Fruit fly (Drosophila melanogaster) whole organism, wandering third instar larva: ENCODE results near the gene CG16749.

Experiments used
- Abd-B ChIP-seq: fragments of >200 bp; optimal IDR thresholded peaks from 2 replicates; lab custom pipeline; 2017; ENCODE audit warnings: missing biosample characterization, missing genetic modification characterization
- Dfd ChIP-seq: fragments of >200 bp; optimal IDR thresholded peaks from 2 replicates; lab custom pipeline; 2017; ENCODE audit warnings: missing biosample characterization, missing genetic modification characterization
- Dif ChIP-seq: fragments of 200-275, 200-300 bp; sonication (Bioruptor generic); optimal IDR thresholded peaks from 2 replicates; lab custom pipeline; 2018; ENCODE audit warnings: missing biosample characterization, missing genetic modification characterization; ENCODE audit not compliant: partially characterized antibody
- GATAd ChIP-seq: sonication (Bioruptor generic); optimal IDR thresholded peaks from 2 replicates; lab custom pipeline; 2016; ENCODE audit warnings: missing biosample characterization, missing genetic modification characterization
- HLH106 ChIP-seq: fragments of 200-800 bp; optimal IDR thresholded peaks from 3 replicates; lab custom pipeline; 2019; ENCODE audit warnings: missing biosample characterization, mild to moderate bottlenecking, missing genetic modification characterization, moderate library complexity
- Hr78 ChIP-seq: fragments of >200 bp; optimal IDR thresholded peaks from 2 replicates; lab custom pipeline; 2017; ENCODE audit warnings: missing biosample characterization, missing genetic modification characterization
- Hr83 ChIP-seq: fragments of 200-300 bp; sonication (Bioruptor generic); optimal IDR thresholded peaks from 2 replicates; lab custom pipeline; 2016; ENCODE audit warnings: missing biosample characterization, mild to moderate bottlenecking, missing genetic modification characterization, moderate library complexity; ENCODE audit not compliant: poor library complexity, severe bottlenecking
- Mio ChIP-seq: sonication (Bioruptor generic); optimal IDR thresholded peaks from 2 replicates; lab custom pipeline; 2016; ENCODE audit warnings: missing biosample characterization, missing genetic modification characterization
- Myc ChIP-seq: fragments of >200 bp; optimal IDR thresholded peaks from 2 replicates; lab custom pipeline; 2017
- N ChIP-seq: fragments of >200 bp; optimal IDR thresholded peaks from 2 replicates; lab custom pipeline; 2018; ENCODE audit warnings: missing biosample characterization, missing external identifiers, missing genetic modification characterization
- OdsH ChIP-seq: fragments of 200-800 bp; sonication (Bioruptor generic); optimal IDR thresholded peaks from 2 replicates; lab custom pipeline; 2016; ENCODE audit warnings: missing biosample characterization, mild to moderate bottlenecking, missing genetic modification characterization
- Rel ChIP-seq, 2 experiments: fragments of 200-800 bp; sonication (Bioruptor generic) in 1 of 2; optimal IDR thresholded peaks; 2 replicates in 1 of 2; 3 replicates in 1 of 2; lab custom pipeline; 2016 to 2019; ENCODE audit warnings: mild to moderate bottlenecking in 2 of 2, missing biosample characterization in 2 of 2, missing genetic modification characterization in 2 of 2, moderate library complexity in 1 of 2
- Sp1 ChIP-seq: fragments of 200-800 bp; sonication (Bioruptor generic); optimal IDR thresholded peaks from 3 replicates; lab custom pipeline; 2019; ENCODE audit warnings: missing biosample characterization, mild to moderate bottlenecking, missing genetic modification characterization, moderate library complexity
- br ChIP-seq: fragments of 200-800 bp; sonication (Bioruptor generic); optimal IDR thresholded peaks from 2 replicates; lab custom pipeline; 2016; ENCODE audit warnings: missing biosample characterization, missing genetic modification characterization
- brk ChIP-seq: fragments of 200-800 bp; sonication (Bioruptor generic); optimal IDR thresholded peaks from 2 replicates; lab custom pipeline; 2016; ENCODE audit warnings: missing biosample characterization, mild to moderate bottlenecking, missing genetic modification characterization
- dl ChIP-seq, 2 experiments: fragments of 175-275, 200-275 bp in 1 of 2; fragments of 200-275 bp in 1 of 2; sonication (Bioruptor generic); optimal IDR thresholded peaks; lab custom pipeline; 2018; ENCODE audit warnings: mild to moderate bottlenecking in 2 of 2, missing biosample characterization in 2 of 2, missing genetic modification characterization in 2 of 2, moderate library complexity in 2 of 2; ENCODE audit not compliant: partially characterized antibody in 2 of 2, insufficient read depth in 1 of 2
- dmrt93B ChIP-seq: fragments of 200-800 bp; sonication (Bioruptor generic); optimal IDR thresholded peaks from 2 replicates; lab custom pipeline; 2018; ENCODE audit warnings: missing biosample characterization, mild to moderate bottlenecking, missing genetic modification characterization
- dsf ChIP-seq: sonication (Bioruptor generic); optimal IDR thresholded peaks from 2 replicates; lab custom pipeline; 2016; ENCODE audit warnings: missing biosample characterization, missing genetic modification characterization, borderline replicate concordance
- ey ChIP-seq: fragments of 200-800 bp; sonication (Bioruptor generic); optimal IDR thresholded peaks from 2 replicates; lab custom pipeline; 2016; ENCODE audit warnings: missing biosample characterization, missing genetic modification characterization
- foxo ChIP-seq, 2 experiments: fragments of 200-800 bp; sonication (Bioruptor generic); optimal IDR thresholded peaks; 2 replicates in 1 of 2; 3 replicates in 1 of 2; lab custom pipeline; 2016 to 2017; ENCODE audit warnings: missing biosample characterization in 2 of 2, missing genetic modification characterization in 2 of 2
- fru ChIP-seq: fragments of 200-800 bp; sonication (Bioruptor generic); optimal IDR thresholded peaks from 3 replicates; lab custom pipeline; 2016; ENCODE audit warnings: missing biosample characterization, mild to moderate bottlenecking, missing genetic modification characterization
- h ChIP-seq: fragments of 200-800 bp; sonication (Bioruptor generic); optimal IDR thresholded peaks from 3 replicates; lab custom pipeline; 2016; ENCODE audit warnings: missing biosample characterization, mild to moderate bottlenecking, missing genetic modification characterization
- jim ChIP-seq: fragments of 175-275, 200-325 bp; sonication (Bioruptor generic); optimal IDR thresholded peaks from 2 replicates; lab custom pipeline; 2016; ENCODE audit warnings: missing biosample characterization, mild to moderate bottlenecking, missing genetic modification characterization
- lola ChIP-seq: fragments of >200 bp; optimal IDR thresholded peaks from 2 replicates; lab custom pipeline; 2017; ENCODE audit warnings: missing biosample characterization, missing genetic modification characterization
- pan ChIP-seq: fragments of >200 bp; optimal IDR thresholded peaks from 2 replicates; lab custom pipeline; 2017
- psq ChIP-seq: fragments of 200-800 bp; sonication (Bioruptor generic); optimal IDR thresholded peaks from 3 replicates; lab custom pipeline; 2017; ENCODE audit warnings: missing biosample characterization, mild to moderate bottlenecking, missing genetic modification characterization, moderate library complexity
- rgr ChIP-seq: fragments of 200-800 bp; sonication (Bioruptor generic); optimal IDR thresholded peaks from 3 replicates; lab custom pipeline; 2016; ENCODE audit warnings: missing biosample characterization, mild to moderate bottlenecking, missing genetic modification characterization
- sage ChIP-seq: fragments of 200-800 bp; sonication (Bioruptor generic); optimal IDR thresholded peaks from 2 replicates; lab custom pipeline; 2016; ENCODE audit warnings: missing biosample characterization, mild to moderate bottlenecking, missing genetic modification characterization
- sv ChIP-seq: fragments of 200-800 bp; sonication (Bioruptor generic); optimal IDR thresholded peaks from 3 replicates; lab custom pipeline; 2016; ENCODE audit warnings: missing biosample characterization, missing genetic modification characterization
- tai ChIP-seq: sonication (Bioruptor generic); optimal IDR thresholded peaks from 2 replicates; lab custom pipeline; 2016; ENCODE audit warnings: missing biosample characterization, missing genetic modification characterization
- usp ChIP-seq: fragments of >200 bp; optimal IDR thresholded peaks from 2 replicates; lab custom pipeline; 2017; ENCODE audit warnings: missing biosample characterization, missing genetic modification characterization
- woc ChIP-seq: sonication (Bioruptor generic); optimal IDR thresholded peaks from 2 replicates; lab custom pipeline; 2016; ENCODE audit warnings: missing biosample characterization, mild to moderate bottlenecking, missing genetic modification characterization

Gene CG16749

dm6 chr3R:9352595-9353275, 21.1 kb upstream of the CG16749 start:
- TF ChIP-seq Hr83 (GFP tag; lab: Kevin White, UChicago) (peak; percentile 10), Dif (GFP tag; lab: Kevin White, UChicago) (peak; percentile 65), dl (GFP tag; optimal IDR thresholded peaks at IDR 0.05; lab: Kevin White, UChicago; ENCODE audit: insufficient read depth in 1 of 2, partially characterized antibody in 2 of 2) (peak; percentile 33 to 61), sv (GFP tag; lab: Kevin White, UChicago) (no peak), dmrt93B (GFP tag; lab: Kevin White, UChicago) (no peak), Rel (GFP tag; optimal IDR thresholded peaks at IDR 0.05; lab: Kevin White, UChicago) (no peak), Rel (tag; optimal IDR thresholded peaks at IDR 0.05; lab: Kevin White, UChicago) (peak; percentile 10)
- TF ChIP-seq, all 38 proteins: peak for 4

dm6 chr3R:9351415-9352379, 20.0 kb upstream of the CG16749 start:
- TF ChIP-seq HLH106 (tag; lab: Kevin White, UChicago), result peak; percentile 4
- peak; percentile 52 for TF ChIP-seq sv (GFP tag; lab: Kevin White, UChicago)
- no peak for TF ChIP-seq dl (GFP tag; optimal IDR thresholded peaks at IDR 0.05; lab: Kevin White, UChicago; ENCODE audit: insufficient read depth in 1 of 2, partially characterized antibody in 2 of 2)
- peak; percentile 64 for TF ChIP-seq ey (GFP tag; lab: Kevin White, UChicago)
- peak; percentile 73 for TF ChIP-seq h (GFP tag; lab: Kevin White, UChicago)
- TF ChIP-seq dmrt93B (GFP tag; lab: Kevin White, UChicago), result peak; percentile 25
- no peak for TF ChIP-seq usp (GFP tag; lab: Kevin White, UChicago)
- TF ChIP-seq foxo (GFP tag; optimal IDR thresholded peaks at IDR 0.05; lab: Kevin White, UChicago), result peak in 1 of 2 experiments; percentile 49
- TF ChIP-seq Sp1, result peak; percentile 12
- TF ChIP-seq Hr78 (GFP tag; lab: Kevin White, UChicago), result no peak
- TF ChIP-seq N (GFP tag; lab: Kevin White, UChicago), result no peak
- TF ChIP-seq pan (lab: Kevin White, UChicago), result peak; percentile 17
- TF ChIP-seq OdsH (GFP tag; lab: Kevin White, UChicago), result peak; percentile 60
- TF ChIP-seq dsf, result no peak
- TF ChIP-seq woc (GFP tag; lab: Kevin White, UChicago), result peak; percentile 8
- no peak for TF ChIP-seq sage (GFP tag; lab: Kevin White, UChicago)
- peak; percentile 59 for TF ChIP-seq fru (GFP tag; lab: Kevin White, UChicago)
- no peak for TF ChIP-seq Rel (GFP tag; optimal IDR thresholded peaks at IDR 0.05; lab: Kevin White, UChicago)
- TF ChIP-seq Rel (tag; optimal IDR thresholded peaks at IDR 0.05; lab: Kevin White, UChicago), result peak; percentile 84
- peak; percentile 66 for TF ChIP-seq rgr (GFP tag; lab: Kevin White, UChicago)
- TF ChIP-seq lola (GFP tag; lab: Kevin White, UChicago), result no peak
- TF ChIP-seq Mio, result no peak
- no peak for TF ChIP-seq Hr83 (GFP tag; lab: Kevin White, UChicago)
- TF ChIP-seq jim (GFP tag; lab: Kevin White, UChicago), result no peak
- no peak for TF ChIP-seq Dfd (GFP tag; lab: Kevin White, UChicago)
- peak; percentile 27 for TF ChIP-seq brk (GFP tag; lab: Kevin White, UChicago)
- peak; percentile 31 for TF ChIP-seq br (GFP tag; lab: Kevin White, UChicago)
- no peak for TF ChIP-seq GATAd (GFP tag; lab: Kevin White, UChicago)
- no peak for TF ChIP-seq tai (GFP tag; lab: Kevin White, UChicago)

- peak; percentile 23 for TF ChIP-seq Rel (GFP tag; optimal IDR thresholded peaks at IDR 0.05; lab: Kevin White, UChicago)
- TF ChIP-seq Rel (tag; optimal IDR thresholded peaks at IDR 0.05; lab: Kevin White, UChicago), result no peak
- peak; percentile 87 for TF ChIP-seq psq (GFP tag; lab: Kevin White, UChicago)
- no peak for TF ChIP-seq N (GFP tag; lab: Kevin White, UChicago)
- TF ChIP-seq Abd-B, result no peak
- no peak for TF ChIP-seq Myc
- peak; percentile 22 for TF ChIP-seq pan (lab: Kevin White, UChicago)
- no peak for TF ChIP-seq Dfd (GFP tag; lab: Kevin White, UChicago)
Measured at dm6 chr3R:9350561-9351379, 19.1 kb upstream of the CG16749 start.
